Worm (Caenorhabditis elegans) whole organism, L4/young adult: ENCODE data around the gene nep-10.

Experiments
- W03F9.2 ChIP-seq: fragments of 150-350 bp; optimal IDR thresholded peaks from 2 replicates; lab custom pipeline; 2014; ENCODE audit warnings: missing biosample characterization, missing genetic modification characterization
- dao-5 ChIP-seq: sonication (generic microtip); optimal IDR thresholded peaks from 2 replicates; lab custom pipeline; 2016; ENCODE audit warnings: missing genotype, missing genetic modification characterization, moderate library complexity, missing compliant biosample characterization
- him-1 ChIP-seq: sonication (generic microtip); optimal IDR thresholded peaks from 2 replicates; lab custom pipeline; 2016; ENCODE audit warnings: missing genotype, missing genetic modification reagents, missing genetic modification characterization, missing compliant biosample characterization

DNA sequence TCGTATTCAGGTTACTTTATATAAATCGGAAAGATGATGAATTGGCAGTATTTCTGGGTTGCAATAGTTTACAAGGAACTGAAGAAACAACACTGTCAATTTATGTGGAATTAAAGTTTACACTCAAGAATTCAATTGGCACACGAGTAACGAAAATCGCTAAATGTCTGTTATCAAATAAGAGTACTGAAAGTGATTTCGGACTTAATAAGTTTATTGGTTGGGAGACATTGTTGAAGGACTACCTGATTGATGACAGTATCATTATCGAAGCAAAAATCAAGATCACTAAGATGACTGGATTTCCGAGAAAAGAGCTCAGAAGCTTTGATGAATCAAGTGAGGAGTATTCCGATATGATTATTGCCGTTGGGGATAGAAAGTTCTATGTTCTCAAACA, 27.5 kb downstream of the nep-10 start:
- no peak for TF ChIP-seq him-1 (tag; lab: Kevin White, UChicago)
- TF ChIP-seq W03F9.2, result no peak
- TF ChIP-seq dao-5 (tag; lab: Kevin White, UChicago), result no peak
